Worm (Caenorhabditis elegans) whole organism, L4 larva: ENCODE results near the gene F44E5.15.

Experiments
- lin-29 ChIP-seq: fragments of 200-800 bp; sonication (Bioruptor generic); IDR thresholded peaks from 2 replicates; pipeline ENCODE4 v1.3.6; 2022; ENCODE audit warnings: missing genetic modification reagents, missing genetic modification characterization, missing compliant biosample characterization
- unc-130 ChIP-seq: sonication (generic microtip); optimal IDR thresholded peaks from 2 replicates; lab custom pipeline; 2016; ENCODE audit warnings: missing genetic modification reagents, missing genetic modification characterization, missing compliant biosample characterization
- zag-1 ChIP-seq: fragments of 150-350 bp; optimal IDR thresholded peaks from 2 replicates; lab custom pipeline; 2014; ENCODE audit warnings: missing biosample characterization, missing genetic modification characterization
- ztf-11 ChIP-seq: fragments of 150-350 bp; optimal IDR thresholded peaks from 2 replicates; lab custom pipeline; 2014; ENCODE audit warnings: missing biosample characterization, missing genetic modification characterization

DNA sequence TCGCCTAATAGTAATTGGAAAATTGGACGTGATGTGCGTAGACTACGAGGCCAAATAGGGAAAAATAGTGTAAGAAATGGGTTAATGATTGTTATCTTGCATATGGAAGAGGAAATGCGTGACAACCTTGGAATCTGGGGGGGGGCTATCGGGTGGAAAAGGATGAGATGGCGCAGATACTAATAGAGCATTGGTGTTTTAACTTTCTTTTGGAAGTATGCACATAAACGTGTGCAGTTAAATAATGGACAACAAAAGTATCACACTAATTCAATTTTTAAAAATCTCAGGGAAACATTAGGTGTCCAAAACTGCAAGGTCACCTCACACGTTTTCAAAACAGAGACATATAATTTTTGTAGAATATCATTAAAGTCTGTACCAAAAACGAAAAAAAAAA is 47.4 kb downstream of the F44E5.15 start, which contains the start of gene Y6D1A.2:
- no peak for TF ChIP-seq unc-130 (GFP tag; lab: Kevin White, UChicago)
- TF ChIP-seq lin-29 (GFP tag; lab: Robert Waterston, UW), result no peak
- no peak for TF ChIP-seq ztf-11 (tag; lab: Kevin White, UChicago)
- TF ChIP-seq zag-1, result no peak
